Fruit fly (Drosophila melanogaster) whole organism, adult: ENCODE measurements around the gene CG5290.

Source experiments
- CG11617 ChIP-seq: fragments of 200-800 bp; sonication (Bioruptor generic); optimal IDR thresholded peaks from 2 replicates; lab custom pipeline; 2017; ENCODE audit warnings: mild to moderate bottlenecking, missing biosample characterization, missing genetic modification reagents, missing genetic modification characterization
- CG12768 ChIP-seq: fragments of 200-800 bp; sonication (Bioruptor generic); optimal IDR thresholded peaks from 2 replicates; lab custom pipeline; 2017; ENCODE audit warnings: missing biosample characterization, missing genetic modification characterization, mild to moderate bottlenecking, moderate library complexity, missing genetic modification reagents
- CG1620 ChIP-seq: fragments of 200-800 bp; sonication (Bioruptor generic); optimal IDR thresholded peaks from 2 replicates; lab custom pipeline; 2016; ENCODE audit warnings: missing biosample characterization, missing genetic modification characterization
- CG5204 ChIP-seq: fragments of 200-800 bp; sonication (Bioruptor generic); optimal IDR thresholded peaks from 2 replicates; lab custom pipeline; 2016; ENCODE audit warnings: missing biosample characterization, missing genetic modification characterization
- CG7045 ChIP-seq: fragments of 200-800 bp; sonication (Bioruptor generic); optimal IDR thresholded peaks from 2 replicates; lab custom pipeline; 2017; ENCODE audit warnings: missing biosample characterization, mild to moderate bottlenecking, missing genetic modification characterization
- Clk ChIP-seq: fragments of 200-800 bp; sonication (Bioruptor generic); optimal IDR thresholded peaks from 2 replicates; lab custom pipeline; 2017; ENCODE audit warnings: missing biosample characterization, missing genetic modification characterization
- Crg-1 ChIP-seq: fragments of 200-800 bp; sonication (Bioruptor generic); optimal IDR thresholded peaks from 2 replicates; lab custom pipeline; 2016; ENCODE audit warnings: missing biosample characterization, missing genetic modification characterization
- Hr96 ChIP-seq: fragments of 200-800 bp; sonication (Bioruptor generic); optimal IDR thresholded peaks from 2 replicates; lab custom pipeline; 2016; ENCODE audit warnings: missing biosample characterization, missing genetic modification characterization
- bab1 ChIP-seq: fragments of 200-800 bp; sonication (Bioruptor generic); optimal IDR thresholded peaks from 3 replicates; lab custom pipeline; 2019; ENCODE audit warnings: missing biosample characterization, mild to moderate bottlenecking, missing genetic modification characterization, moderate library complexity
- cnc ChIP-seq, 2 experiments: fragments of >200 bp; optimal IDR thresholded peaks; 2 replicates each; lab custom pipeline; 2017
- kay ChIP-seq: fragments of 200-800 bp; sonication (Bioruptor generic); peaks from one replicate; lab custom pipeline; 2016; ENCODE audit warnings: missing biosample characterization, missing genetic modification characterization, borderline replicate concordance
- ovo ChIP-seq: fragments of 200-800 bp; sonication (Bioruptor generic); optimal IDR thresholded peaks from 2 replicates; lab custom pipeline; 2016; ENCODE audit warnings: missing biosample characterization, missing genetic modification characterization
- tj ChIP-seq: fragments of 200-800 bp; sonication (Bioruptor generic); optimal IDR thresholded peaks from 3 replicates; lab custom pipeline; 2017; ENCODE audit warnings: missing biosample characterization, mild to moderate bottlenecking, missing genetic modification characterization, moderate library complexity
- toe ChIP-seq: fragments of 200-800 bp; sonication (Bioruptor generic); optimal IDR thresholded peaks from 2 replicates; lab custom pipeline; 2016; ENCODE audit warnings: missing biosample characterization, missing genetic modification characterization

dm6 chr3L:17926575-17927276, 14.4 kb upstream of the CG5290 start:
- TF ChIP-seq kay (GFP tag; lab: Kevin White, UChicago), result no peak
- TF ChIP-seq toe, result no peak
- no peak for TF ChIP-seq Hr96 (GFP tag; lab: Kevin White, UChicago)
- TF ChIP-seq cnc (optimal IDR thresholded peaks at IDR 0.05; lab: Kevin White, UChicago), result no peak
- TF ChIP-seq CG1620 (GFP tag; lab: Kevin White, UChicago), result no peak
- TF ChIP-seq CG12768 (GFP tag; lab: Kevin White, UChicago), result no peak
- no peak for TF ChIP-seq Crg-1
- no peak for TF ChIP-seq ovo
- TF ChIP-seq tj (GFP tag; lab: Kevin White, UChicago), result no peak
- no peak for TF ChIP-seq bab1 (GFP tag; lab: Kevin White, UChicago)
- no peak for TF ChIP-seq CG11617 (GFP tag; lab: Kevin White, UChicago)
- no peak for TF ChIP-seq CG7045 (GFP tag; lab: Kevin White, UChicago)
- no peak for TF ChIP-seq Clk (GFP tag; lab: Kevin White, UChicago)
- no peak for TF ChIP-seq CG5204 (GFP tag; lab: Kevin White, UChicago)
